Worm (Caenorhabditis elegans): ENCODE results near the gene M02G9.4.

ce11 chrII:10346075-10346474 lies 29.0 kb downstream of the M02G9.4 start, which contains the start of gene C07E3.10:
- TF ChIP-seq hmg-4 (GFP tag; optimal IDR thresholded peaks at IDR 0.05) (no peak), ama-1 (optimal IDR thresholded peaks at IDR 0.05) (no peak), F13C5.2 (tag; optimal IDR thresholded peaks at IDR 0.05) (no peak), flt-1 (GFP tag; IDR thresholded peaks at IDR 0.05) (no peak), ceh-13 (GFP tag; optimal IDR thresholded peaks at IDR 0.05) (no peak), pes-1 (GFP tag; IDR thresholded peaks at IDR 0.05) (no peak), ets-7 (tag; optimal IDR thresholded peaks at IDR 0.05) (no peak), hnd-1 (tag; optimal IDR thresholded peaks at IDR 0.05) (no peak), sea-1 (GFP tag; conservative IDR thresholded peaks at IDR 0.05) (no peak), B0310.2 (tag; optimal IDR thresholded peaks at IDR 0.05) (no peak), hmbx-1 (tag; optimal IDR thresholded peaks at IDR 0.05) (no peak), aly-1 (tag; optimal IDR thresholded peaks at IDR 0.05) (no peak), ceh-36 (tag; optimal IDR thresholded peaks at IDR 0.05) (no peak), tbx-11 (GFP tag; IDR thresholded peaks at IDR 0.05) (no peak)
